Worm (Caenorhabditis elegans): ENCODE measurements around the gene Y43F4A.1.

Gene Y43F4A.1

ce11 chrIII:13222772-13223171, at the start of gene Y43F4A.1:
Y43F4A.1 (plus strand) TSS chrIII:13223072.
- TF ChIP-seq unc-55 (GFP tag; optimal IDR thresholded peaks at IDR 0.05) (no peak), elt-4 (tag; optimal IDR thresholded peaks at IDR 0.05) (no peak), hlh-13 (GFP tag; optimal IDR thresholded peaks at IDR 0.05) (no peak), pqm-1 (tag; optimal IDR thresholded peaks at IDR 0.05) (no peak), pha-4 (tag; optimal IDR thresholded peaks at IDR 0.05) (no peak), unc-3 (GFP tag; conservative IDR thresholded peaks at IDR 0.05) (no peak), unc-3 (tag; optimal IDR thresholded peaks at IDR 0.05) (no peak), nfya-1 (tag; optimal IDR thresholded peaks at IDR 0.05) (no peak), ceh-31 (tag; optimal IDR thresholded peaks at IDR 0.05) (no peak), C08G9.2 (tag; optimal IDR thresholded peaks at IDR 0.05) (no peak), tbx-7 (tag; optimal IDR thresholded peaks at IDR 0.05) (no peak)

DNA sequence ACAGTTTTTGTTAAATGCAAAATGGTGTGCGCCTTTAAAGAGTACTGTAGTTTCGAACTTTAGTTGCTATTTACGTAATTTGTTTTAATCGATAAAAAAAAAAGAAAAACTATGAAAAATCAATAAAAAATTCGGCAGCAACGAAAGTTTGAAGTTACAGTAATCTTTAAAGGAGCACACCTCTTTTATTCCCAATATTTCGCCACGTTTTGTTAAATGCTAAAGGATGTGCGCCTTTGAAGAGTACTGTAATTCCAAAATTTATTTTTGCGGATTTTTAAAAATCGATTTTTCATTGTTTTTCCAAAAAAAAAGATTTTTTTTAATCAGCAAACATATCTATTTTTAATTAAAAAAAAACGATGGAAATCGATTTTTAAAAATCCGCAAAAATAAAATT, 49.2 kb upstream of the Y43F4A.1 start:
- TF ChIP-seq unc-42 (tag; optimal IDR thresholded peaks at IDR 0.05) = no peak
- TF ChIP-seq ceh-34 (tag; optimal IDR thresholded peaks at IDR 0.05) = no peak
- no peak for TF ChIP-seq ceh-18 (tag; optimal IDR thresholded peaks at IDR 0.05)
- TF ChIP-seq ceh-31 (tag; optimal IDR thresholded peaks at IDR 0.05) = no peak
- no peak for TF ChIP-seq sox-4 (tag; optimal IDR thresholded peaks at IDR 0.05)
- TF ChIP-seq ceh-6 (GFP tag; optimal IDR thresholded peaks at IDR 0.05) = no peak

DNA sequence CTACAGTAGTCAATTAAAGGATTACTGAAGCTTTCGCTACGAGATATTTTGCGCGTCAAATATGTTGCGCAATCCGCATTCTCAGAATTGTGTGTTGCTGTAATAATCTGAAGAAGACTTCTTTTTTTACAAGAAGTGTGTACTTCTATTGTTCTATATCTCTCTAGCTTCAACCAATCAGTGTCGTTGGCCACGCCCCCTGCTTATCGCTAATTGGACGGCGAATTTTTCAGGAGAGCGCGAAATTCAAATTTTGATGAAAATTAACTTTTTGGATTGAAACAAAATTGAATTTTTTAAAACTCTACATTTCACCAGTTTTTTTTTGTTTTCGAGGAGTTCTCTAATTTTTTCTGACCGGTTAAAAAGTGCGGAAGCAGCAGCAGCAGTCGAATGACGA, 46.0 kb upstream of the Y43F4A.1 start:
- TF ChIP-seq nfya-1 (tag; optimal IDR thresholded peaks at IDR 0.05) (peak; percentile 75), ztf-16 (tag; optimal IDR thresholded peaks at IDR 0.05) (no peak)

DNA sequence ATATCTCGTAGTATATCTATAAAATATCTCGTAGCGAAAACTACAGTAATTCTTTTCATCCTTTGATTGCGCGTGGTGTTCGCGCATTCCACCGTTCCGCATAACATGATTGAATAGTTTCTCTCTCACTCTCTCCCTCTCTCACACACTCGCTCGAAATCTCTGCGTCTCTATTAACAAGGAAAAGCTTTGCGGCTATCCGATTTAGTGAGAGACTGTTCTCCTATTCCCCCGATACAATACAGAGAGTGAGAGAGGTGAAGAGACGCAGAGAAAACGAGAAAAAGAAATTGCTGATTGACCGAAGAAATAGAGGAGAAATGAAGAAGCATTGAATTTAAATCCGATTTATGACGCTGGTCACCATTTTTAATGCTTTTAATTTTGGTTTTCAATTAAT, 40.9 kb upstream of the Y43F4A.1 start:
- no peak for TF ChIP-seq che-1 (tag; optimal IDR thresholded peaks at IDR 0.05)
- TF ChIP-seq pha-2 (tag; optimal IDR thresholded peaks at IDR 0.05) = no peak
- no peak for TF ChIP-seq nhr-232 (tag; optimal IDR thresholded peaks at IDR 0.05)
- no peak for TF ChIP-seq C08G9.2 (tag; optimal IDR thresholded peaks at IDR 0.05)
- no peak for TF ChIP-seq sdc-2 (tag; optimal IDR thresholded peaks at IDR 0.05)
- TF ChIP-seq ceh-31 (tag; optimal IDR thresholded peaks at IDR 0.05) = peak; percentile 33
- peak; percentile 36 for TF ChIP-seq ref-2 (tag; optimal IDR thresholded peaks at IDR 0.05)
- peak; percentile 58 for TF ChIP-seq rnt-1 (tag; optimal IDR thresholded peaks at IDR 0.05)
- TF ChIP-seq sox-2 (GFP tag; IDR thresholded peaks at IDR 0.05) = no peak
- peak; percentile 63 for TF ChIP-seq nfya-1 (tag; optimal IDR thresholded peaks at IDR 0.05)
- TF ChIP-seq tbx-2 (tag; optimal IDR thresholded peaks at IDR 0.05) = peak; percentile 47
- peak; percentile 50 for TF ChIP-seq pros-1 (tag; optimal IDR thresholded peaks at IDR 0.05)
- no peak for TF ChIP-seq gmeb-2 (tag; optimal IDR thresholded peaks at IDR 0.05)
- no peak for TF ChIP-seq unc-55 (GFP tag; optimal IDR thresholded peaks at IDR 0.05)
- peak; percentile 13 for TF ChIP-seq ztf-16 (tag; optimal IDR thresholded peaks at IDR 0.05)
- TF ChIP-seq pax-1 (tag; optimal IDR thresholded peaks at IDR 0.05) = peak; percentile 93
- no peak for TF ChIP-seq elt-4 (tag; optimal IDR thresholded peaks at IDR 0.05)
- no peak for TF ChIP-seq fkh-10 (GFP tag; optimal IDR thresholded peaks at IDR 0.05)
- peak; percentile 44 for TF ChIP-seq dve-1 (tag; optimal IDR thresholded peaks at IDR 0.05)
- TF ChIP-seq sox-4 (tag; optimal IDR thresholded peaks at IDR 0.05) = no peak
- no peak for TF ChIP-seq fax-1 (tag; optimal IDR thresholded peaks at IDR 0.05)

DNA sequence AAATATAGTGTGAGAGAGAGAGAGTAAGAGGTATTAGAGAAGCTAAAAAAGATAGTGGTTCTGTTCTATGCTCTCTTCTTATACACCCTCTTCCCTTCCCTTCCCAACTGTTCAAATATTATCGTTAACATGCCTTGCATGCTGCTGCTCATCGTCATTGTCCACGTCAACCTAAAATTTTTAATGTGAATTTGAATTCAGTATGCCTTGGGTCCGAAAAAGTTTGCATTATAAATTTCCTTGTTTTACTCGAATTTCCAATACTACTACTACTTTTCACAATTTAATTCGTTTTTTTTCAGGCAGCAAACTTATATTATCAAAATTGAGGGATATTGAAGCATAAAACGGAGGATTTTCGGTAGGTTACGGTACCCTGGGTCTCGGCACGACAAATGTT, 35.8 kb upstream of the Y43F4A.1 start, which contains the start of gene gly-5:
Gene gly-5 (plus strand): TSS at position 301 of the 400 bp plus-strand sequence.
- TF ChIP-seq sox-4 (tag; optimal IDR thresholded peaks at IDR 0.05) (no peak), elt-4 (tag; optimal IDR thresholded peaks at IDR 0.05) (no peak), dmd-4 (tag; optimal IDR thresholded peaks at IDR 0.05; ENCODE audit: borderline replicate concordance) (no peak), pat-9 (tag; optimal IDR thresholded peaks at IDR 0.05) (no peak), T23F11.4 (GFP tag; optimal IDR thresholded peaks at IDR 0.05) (no peak), mec-3 (tag; optimal IDR thresholded peaks at IDR 0.05; ENCODE audit: borderline replicate concordance) (no peak), che-1 (tag; optimal IDR thresholded peaks at IDR 0.05) (no peak), ama-1 (optimal IDR thresholded peaks at IDR 0.05) (no peak), unc-55 (GFP tag; optimal IDR thresholded peaks at IDR 0.05) (no peak), K09A11.1 (tag; optimal IDR thresholded peaks at IDR 0.05; ENCODE audit: insufficient read depth) (no peak), pqm-1 (tag; optimal IDR thresholded peaks at IDR 0.05) (no peak), rnt-1 (tag; optimal IDR thresholded peaks at IDR 0.05) (no peak), ceh-45 (GFP tag; IDR thresholded peaks at IDR 0.05) (no peak), C08G9.2 (tag; optimal IDR thresholded peaks at IDR 0.05) (no peak), unc-86 (tag; optimal IDR thresholded peaks at IDR 0.05) (no peak)
